Worm (Caenorhabditis elegans): ENCODE data around the gene F53B1.3.

F53B1.3 gene

ce11 chrX:2071392-2072001, 33.9 kb upstream of the F53B1.3 start (continued):
- TF ChIP-seq F37B4.10 (GFP tag; IDR thresholded peaks at IDR 0.05) (no peak), him-1 (tag; optimal IDR thresholded peaks at IDR 0.05) (no peak), K12H6.12 (tag; optimal IDR thresholded peaks at IDR 0.05) (peak; percentile 82), atf-7 (tag; optimal IDR thresholded peaks at IDR 0.05) (peak; percentile 21), mcd-1 (GFP tag; IDR thresholded peaks at IDR 0.05) (no peak), lin-40 (tag; optimal IDR thresholded peaks at IDR 0.05) (peak; percentile 70), lin-54 (GFP tag; optimal IDR thresholded peaks at IDR 0.05) (no peak), fkh-3 (tag; optimal IDR thresholded peaks at IDR 0.05) (no peak), snpc-3.4 (tag; optimal IDR thresholded peaks at IDR 0.05) (no peak), efl-1 (GFP tag; optimal IDR thresholded peaks at IDR 0.05) (peak; percentile 10), T26A5.8 (tag; optimal IDR thresholded peaks at IDR 0.05) (no peak), let-607 (tag; optimal IDR thresholded peaks at IDR 0.05) (no peak), ztf-18 (tag; optimal IDR thresholded peaks at IDR 0.05) (no peak), nhr-80 (tag; optimal IDR thresholded peaks at IDR 0.05) (peak; percentile 34), gei-17 (GFP tag; optimal IDR thresholded peaks at IDR 0.05) (peak; percentile 21), C06A6.2 (GFP tag; conservative IDR thresholded peaks at IDR 0.05) (0 out of 2 replicates have a peak, but pooled peaks have one; percentile 30), nfya-2 (GFP tag; IDR thresholded peaks at IDR 0.05) (no peak), akir-1 (GFP tag; optimal IDR thresholded peaks at IDR 0.05) (peak; percentile 40)

ce11 chrX:2074055-2074454, 31.4 kb upstream of the F53B1.3 start, which contains the start of gene txdc-12.2:
Gene txdc-12.2, plus strand, starts transcription at chrX:2074450.
- TF ChIP-seq nhr-120 (GFP tag; IDR thresholded peaks at IDR 0.05), result no peak
- TF ChIP-seq Y79H2A.3 (GFP tag; conservative IDR thresholded peaks at IDR 0.05), result no peak
- TF ChIP-seq nhr-90 (tag; optimal IDR thresholded peaks at IDR 0.05), result no peak
- no peak for TF ChIP-seq atf-7 (tag; optimal IDR thresholded peaks at IDR 0.05)
- TF ChIP-seq snpc-3.4 (tag; optimal IDR thresholded peaks at IDR 0.05), result no peak
- no peak for TF ChIP-seq ztf-22 (GFP tag; optimal IDR thresholded peaks at IDR 0.05)
- TF ChIP-seq somi-1 (GFP tag; optimal IDR thresholded peaks at IDR 0.05), result no peak

ce11 chrX:2075169-2075568, 30.2 kb upstream of the F53B1.3 start:
- TF ChIP-seq C06A6.2 (GFP tag; conservative IDR thresholded peaks at IDR 0.05), result no peak
- no peak for TF ChIP-seq chd-7 (tag; optimal IDR thresholded peaks at IDR 0.05)
- TF ChIP-seq cebp-1 (GFP tag; IDR thresholded peaks at IDR 0.05), result no peak
- no peak for TF ChIP-seq cebp-1 (tag; optimal IDR thresholded peaks at IDR 0.05)
- no peak for TF ChIP-seq snpc-3.4 (tag; optimal IDR thresholded peaks at IDR 0.05)
- TF ChIP-seq him-1 (tag; optimal IDR thresholded peaks at IDR 0.05), result no peak
- TF ChIP-seq T26A5.8 (tag; optimal IDR thresholded peaks at IDR 0.05), result no peak
- TF ChIP-seq ets-4 (GFP tag; optimal IDR thresholded peaks at IDR 0.05), result no peak
- no peak for TF ChIP-seq dpl-1 (GFP tag; optimal IDR thresholded peaks at IDR 0.05)
- no peak for TF ChIP-seq T07F8.4 (tag; optimal IDR thresholded peaks at IDR 0.05)
- TF ChIP-seq nhr-120 (GFP tag; IDR thresholded peaks at IDR 0.05), result no peak
- TF ChIP-seq F22D6.2 (tag; optimal IDR thresholded peaks at IDR 0.05), result no peak
- TF ChIP-seq hmg-1.2 (GFP tag; IDR thresholded peaks at IDR 0.05), result no peak
- TF ChIP-seq C17E4.6 (GFP tag; IDR thresholded peaks at IDR 0.05), result no peak
- TF ChIP-seq ekl-4 (GFP tag; IDR thresholded peaks at IDR 0.05), result no peak

- TF ChIP-seq egrh-3 (GFP tag; IDR thresholded peaks at IDR 0.05), result no peak
- TF ChIP-seq Y79H2A.3 (GFP tag; conservative IDR thresholded peaks at IDR 0.05), result no peak
- TF ChIP-seq ceh-58 (GFP tag; IDR thresholded peaks at IDR 0.05), result no peak
- no peak for TF ChIP-seq F57C9.4 (tag; optimal IDR thresholded peaks at IDR 0.05)
- TF ChIP-seq madf-10 (tag; optimal IDR thresholded peaks at IDR 0.05), result no peak
- TF ChIP-seq tlf-1 (GFP tag; optimal IDR thresholded peaks at IDR 0.05), result no peak
- no peak for TF ChIP-seq F23B12.7 (tag; optimal IDR thresholded peaks at IDR 0.05; ENCODE audit: insufficient read depth)
- no peak for TF ChIP-seq bed-2 (GFP tag; IDR thresholded peaks at IDR 0.05)
- no peak for TF ChIP-seq attf-3 (GFP tag; conservative IDR thresholded peaks at IDR 0.05)
- TF ChIP-seq Y56A3A.18 (GFP tag; IDR thresholded peaks at IDR 0.05), result no peak
- no peak for TF ChIP-seq dox-1 (GFP tag; IDR thresholded peaks at IDR 0.05)
- no peak for TF ChIP-seq rec-8 (tag; optimal IDR thresholded peaks at IDR 0.05)
These were observed 26.6 kb upstream of the F53B1.3 start for ce11 chrX:2078822-2079221.

Data from whole organism, young adult.